Worm (Caenorhabditis elegans): ENCODE results near the gene fbf-1.
A peak's percentile ranks its signal among the peaks of the same experiment; 100 is the strongest.

The fbf-1 gene

ce11 chrII:6045048-6045447 lies 35.6 kb downstream of the fbf-1 start, which contains the start of gene R12C12.5:
R12C12.5 (minus strand) TSS chrII:6045148.
- TF ChIP-seq ama-1 (optimal IDR thresholded peaks at IDR 0.05), result no peak
- no peak for TF ChIP-seq pqm-1 (tag; optimal IDR thresholded peaks at IDR 0.05)
- TF ChIP-seq egl-5 (tag; optimal IDR thresholded peaks at IDR 0.05), result no peak
- TF ChIP-seq nhr-23 (tag; optimal IDR thresholded peaks at IDR 0.05), result no peak
- no peak for TF ChIP-seq nhr-11 (tag; optimal IDR thresholded peaks at IDR 0.05)
- no peak for TF ChIP-seq nfya-1 (tag; optimal IDR thresholded peaks at IDR 0.05; ENCODE audit: insufficient read depth)
- peak; percentile 59 for TF ChIP-seq pha-4 (tag; optimal IDR thresholded peaks at IDR 0.05)

ce11 chrII:6043166-6043565 lies 37.5 kb downstream of the fbf-1 start, which contains the start of gene R12C12.10:
R12C12.10 (minus strand) TSS chrII:6043266.
- TF ChIP-seq hmg-11 (tag; optimal IDR thresholded peaks at IDR 0.05), result no peak

- TF ChIP-seq lin-39 (tag; optimal IDR thresholded peaks at IDR 0.05) (no peak), daf-12 (tag; optimal IDR thresholded peaks at IDR 0.05) (no peak), ceh-82 (tag; optimal IDR thresholded peaks at IDR 0.05) (no peak), eor-1 (tag; optimal IDR thresholded peaks at IDR 0.05) (no peak)
These were observed 49.5 kb downstream of the fbf-1 start, which contains the start of gene frpr-16 for ce11 chrII:6031106-6031505. frpr-16 (minus strand) TSS chrII:6031206.

- peak; percentile 36 for TF ChIP-seq lin-39 (tag; optimal IDR thresholded peaks at IDR 0.05)
- peak; percentile 35 for TF ChIP-seq egl-5 (tag; optimal IDR thresholded peaks at IDR 0.05)
- TF ChIP-seq jun-1 (tag; optimal IDR thresholded peaks at IDR 0.05), result no peak
- peak; percentile 35 for TF ChIP-seq nhr-11 (tag; optimal IDR thresholded peaks at IDR 0.05)
- TF ChIP-seq nhr-43 (tag; optimal IDR thresholded peaks at IDR 0.05; ENCODE audit: poor library complexity, severe bottlenecking), result no peak
- peak; percentile 22 for TF ChIP-seq nfya-1 (tag; optimal IDR thresholded peaks at IDR 0.05; ENCODE audit: insufficient read depth)
These were observed 52.0 kb downstream of the fbf-1 start for ce11 chrII:6028594-6029141.

Data from whole organism, L3 larva.